Fruit fly (Drosophila melanogaster): ENCODE results near the gene CG14556.

CG14556 gene

dm6 chr3R:26122896-26123295 lies 3.6 kb upstream of the CG14556 start (continued):
- TF ChIP-seq zf30C (GFP tag; optimal IDR thresholded peaks at IDR 0.05) (no peak), lmd (GFP tag; IDR thresholded peaks at IDR 0.05) (0 out of 2 replicates have a peak, but pooled peaks have one; percentile 18), CG4617 (GFP tag; optimal IDR thresholded peaks at IDR 0.05; ENCODE audit: borderline replicate concordance) (no peak), CG15514 (GFP tag; optimal IDR thresholded peaks at IDR 0.05) (peak; percentile 10), lab (GFP tag; optimal IDR thresholded peaks at IDR 0.05) (peak; percentile 48), CG7556 (GFP tag; optimal IDR thresholded peaks at IDR 0.05) (peak; percentile 6), Ets65A (GFP tag) (peak; percentile 85), CG13424 (tag; optimal IDR thresholded peaks at IDR 0.05) (peak; percentile 17), CG7839 (tag; optimal IDR thresholded peaks at IDR 0.05) (peak; percentile 46), Oli (tag; optimal IDR thresholded peaks at IDR 0.05) (peak; percentile 9), CG17385 (GFP tag; optimal IDR thresholded peaks at IDR 0.05) (no peak), Meics (GFP tag; optimal IDR thresholded peaks at IDR 0.05) (peak; percentile 46), CG18599 (GFP tag; optimal IDR thresholded peaks at IDR 0.05) (peak; percentile 22)

- TF ChIP-seq sens (GFP tag), result peak; percentile 41
- peak; percentile 43 for TF ChIP-seq Drgx (GFP tag; IDR thresholded peaks at IDR 0.05)
- TF ChIP-seq vvl (GFP tag; IDR thresholded peaks at IDR 0.05), result peak; percentile 48; the same call in 1 of the 2 replicates
- peak; percentile 24; the same call in 1 of the 2 replicates for TF ChIP-seq ranshi (GFP tag; IDR thresholded peaks at IDR 0.05)
- TF ChIP-seq CG8388 (GFP tag; optimal IDR thresholded peaks at IDR 0.05), result no peak
- TF ChIP-seq prd (optimal IDR thresholded peaks at IDR 0.05), result no peak
- 0 out of 3 replicates have a peak, but pooled peaks have one; percentile 3 for TF ChIP-seq prd (GFP tag; IDR thresholded peaks at IDR 0.05)
- no peak for TF ChIP-seq NFAT (GFP tag; IDR thresholded peaks at IDR 0.05)
- TF ChIP-seq ac (GFP tag; optimal IDR thresholded peaks at IDR 0.05), result no peak
- no peak for TF ChIP-seq crc (GFP tag; optimal IDR thresholded peaks at IDR 0.05)
- 0 out of 2 replicates have a peak, but pooled peaks have one; percentile 6 for TF ChIP-seq CG14441 (GFP tag; IDR thresholded peaks at IDR 0.05)
- peak; percentile 21 for TF ChIP-seq CG11504 (tag; optimal IDR thresholded peaks at IDR 0.05)
- peak; percentile 16 for TF ChIP-seq CG15514 (GFP tag; optimal IDR thresholded peaks at IDR 0.05)
- TF ChIP-seq cwo (GFP tag; optimal IDR thresholded peaks at IDR 0.05), result peak; percentile 55
- TF ChIP-seq CG31365 (tag; optimal IDR thresholded peaks at IDR 0.05), result no peak
- 0 out of 3 replicates have a peak, but pooled peaks have one; percentile 37 for TF ChIP-seq dysf (GFP tag; IDR thresholded peaks at IDR 0.05)
- TF ChIP-seq row (GFP tag; IDR thresholded peaks at IDR 0.05), result 0 out of 3 replicates have a peak, but pooled peaks have one; percentile 10
- peak; percentile 5 for TF ChIP-seq CG2120 (GFP tag; optimal IDR thresholded peaks at IDR 0.05)
- TF ChIP-seq CG14965 (GFP tag; optimal IDR thresholded peaks at IDR 0.05; ENCODE audit: borderline replicate concordance), result no peak
- no peak for TF ChIP-seq Poxn (GFP tag; IDR thresholded peaks at IDR 0.05)
- TF ChIP-seq chinmo (GFP tag; IDR thresholded peaks at IDR 0.05; ENCODE audit: partially characterized antibody), result 0 out of 4 replicates have a peak, but pooled peaks have one; percentile 61
- TF ChIP-seq Med (GFP tag), result peak; percentile 50
- peak in 1 of 2 experiments; percentile 82 for TF ChIP-seq Eip74EF (GFP tag; optimal IDR thresholded peaks at IDR 0.05)
These were observed 1.7 kb upstream of the CG14556 start for dm6 chr3R:26124576-26125283.

dm6 chr3R:26128442-26129003 lies 2.1 kb downstream of the CG14556 start:
- TF ChIP-seq knrl (GFP tag; IDR thresholded peaks at IDR 0.05; ENCODE audit: partially characterized antibody) (no peak), CG11504 (tag; optimal IDR thresholded peaks at IDR 0.05) (peak; percentile 28), sr (GFP tag; IDR thresholded peaks at IDR 0.05) (no peak), CG2678 (tag; optimal IDR thresholded peaks at IDR 0.05) (peak; percentile 11), z (GFP tag; IDR thresholded peaks at IDR 0.05) (no peak), Sox102F (GFP tag; optimal IDR thresholded peaks at IDR 0.05) (peak; percentile 11), CG4328 (GFP tag; optimal IDR thresholded peaks at IDR 0.05) (no peak), Hr51 (GFP tag; optimal IDR thresholded peaks at IDR 0.05) (peak in 1 of 2 experiments; percentile 16), grau (tag; optimal IDR thresholded peaks at IDR 0.05) (no peak), pnt (GFP tag; optimal IDR thresholded peaks at IDR 0.05) (no peak), Drgx (GFP tag; IDR thresholded peaks at IDR 0.05) (peak; percentile 45; the same call in 1 of the 2 replicates), Pdp1 (GFP tag; optimal IDR thresholded peaks at IDR 0.05) (peak in 1 of 2 experiments; percentile 21), eyg (GFP tag; optimal IDR thresholded peaks at IDR 0.05) (no peak)

All from whole organism, embryonic.